Worm (Caenorhabditis elegans) whole organism, L1 larva: Measurements from ENCODE around the gene madf-1.

Source experiments
- aly-2 ChIP-seq: fragments of 150-350 bp; optimal IDR thresholded peaks from 2 replicates; lab custom pipeline; 2014; ENCODE audit warnings: missing biosample characterization, missing genetic modification characterization
- blmp-1 ChIP-seq: fragments of 150-350 bp; optimal IDR thresholded peaks from 2 replicates; lab custom pipeline; 2014; ENCODE audit warnings: missing biosample characterization, missing genetic modification characterization

- TF ChIP-seq blmp-1 (tag; lab: Kevin White, UChicago) (no peak), aly-2 (tag; lab: Kevin White, UChicago) (no peak)
These were observed 29.1 kb upstream of the madf-1 start for ce11 chrIV:860810-861209.
